Fruit fly (Drosophila melanogaster): ENCODE measurements around the gene alpha-Est2.

alpha-Est2 gene

DNA sequence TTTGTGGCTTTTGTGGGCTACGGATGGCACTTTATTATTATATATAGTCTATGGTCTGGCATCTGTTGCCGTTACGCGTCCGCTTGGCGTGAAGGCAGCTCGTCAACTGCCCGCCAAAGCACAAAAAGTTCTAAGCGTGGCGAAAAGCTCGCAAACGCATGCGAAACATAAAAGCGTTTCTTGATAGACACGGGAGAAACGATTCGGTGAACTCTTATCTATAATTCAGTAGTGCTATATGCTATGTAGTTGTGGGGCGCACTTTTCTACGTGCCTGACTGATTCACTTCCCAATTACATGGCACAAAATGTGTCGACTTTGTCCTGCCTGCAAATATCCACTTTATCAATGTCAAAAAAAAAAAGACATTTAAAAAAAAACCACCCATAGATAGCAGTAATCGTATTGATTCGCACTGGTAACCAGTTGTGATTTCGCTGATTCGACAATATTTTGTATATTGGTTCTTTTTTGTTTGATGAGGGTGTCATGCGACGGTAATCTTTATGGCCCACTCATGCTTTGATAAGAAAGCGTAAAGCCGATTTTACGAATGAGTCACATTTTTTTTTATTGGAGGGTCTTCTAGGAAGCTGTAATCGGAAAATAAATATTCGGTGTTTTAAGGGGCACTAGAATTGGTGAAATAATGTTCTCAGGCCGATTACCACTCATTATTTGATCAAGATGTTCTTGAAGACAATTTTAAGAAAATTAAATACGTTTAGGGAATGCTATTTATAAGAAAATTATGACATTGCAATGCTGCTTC, 36.4 kb upstream of the alpha-Est2 start, which contains the start of gene alpha-Est9 (continued):
- TF ChIP-seq CG8388 (GFP tag; optimal IDR thresholded peaks at IDR 0.05) = no peak

DNA sequence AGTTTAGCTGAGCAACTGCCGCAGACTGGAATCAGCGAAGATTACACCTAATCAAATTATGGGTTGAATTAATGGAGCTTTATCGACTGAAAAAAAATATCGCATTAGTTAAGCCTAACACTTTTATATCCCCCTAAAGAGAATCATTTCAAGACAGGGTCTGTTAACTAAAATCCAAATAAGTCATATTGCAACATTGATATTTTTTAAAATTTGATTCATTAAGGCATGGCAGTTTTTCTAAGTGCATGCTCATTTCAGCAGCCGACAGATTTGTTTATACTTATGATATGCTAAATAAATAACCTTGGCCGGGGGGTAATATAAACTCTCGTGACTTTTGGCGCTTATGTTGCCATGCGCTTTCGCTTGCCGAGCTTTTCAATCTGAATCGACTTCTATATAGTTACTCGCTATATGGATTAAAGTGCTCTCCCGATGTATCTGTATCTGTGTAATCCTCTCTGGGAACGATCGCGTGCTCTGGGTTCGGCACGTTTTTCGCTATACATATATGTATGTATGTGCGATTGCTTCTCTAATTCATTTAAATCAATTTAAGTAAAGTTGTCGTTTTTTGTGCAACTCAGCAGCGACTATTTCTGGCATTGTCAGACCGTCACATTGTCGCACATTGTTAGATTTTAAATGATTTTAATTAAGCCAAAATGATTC, 35.2 kb upstream of the alpha-Est2 start:
- TF ChIP-seq gro (GFP tag; optimal IDR thresholded peaks at IDR 0.05) (peak; percentile 96), CrebB (tag; optimal IDR thresholded peaks at IDR 0.05) (peak; percentile 81), CG6689 (GFP tag; IDR thresholded peaks at IDR 0.05) (peak; percentile 57), CG8944 (GFP tag; optimal IDR thresholded peaks at IDR 0.05) (peak; percentile 77), ap (GFP tag; IDR thresholded peaks at IDR 0.05) (peak; percentile 45), nom (GFP tag; optimal IDR thresholded peaks at IDR 0.05) (no peak), ara (GFP tag; IDR thresholded peaks at IDR 0.05) (no peak), ab (GFP tag; optimal IDR thresholded peaks at IDR 0.05) (peak; percentile 78), zfh2 (GFP tag; optimal IDR thresholded peaks at IDR 0.05) (peak; percentile 93), Mrtf (GFP tag; IDR thresholded peaks at IDR 0.05) (peak; percentile 81; the same call in 2 of the 3 replicates), CG17568 (GFP tag; optimal IDR thresholded peaks at IDR 0.05) (peak; percentile 57), Antp (GFP tag; optimal IDR thresholded peaks at IDR 0.05) (peak; percentile 82), CG6254 (GFP tag; optimal IDR thresholded peaks at IDR 0.05) (no peak), CG6683 (GFP tag; optimal IDR thresholded peaks at IDR 0.05) (peak; percentile 63), Hr39 (optimal IDR thresholded peaks at IDR 0.05) (no peak), bab2 (GFP tag; optimal IDR thresholded peaks at IDR 0.05) (peak; percentile 89), CG34224 (GFP tag; IDR thresholded peaks at IDR 0.05; ENCODE audit: partially characterized antibody) (no peak), Fer2 (tag; optimal IDR thresholded peaks at IDR 0.05) (peak; percentile 45), Nf-YA (GFP tag; IDR thresholded peaks at IDR 0.05) (no peak), Fer3 (tag; optimal IDR thresholded peaks at IDR 0.05) (peak; percentile 91), Scr (GFP tag; IDR thresholded peaks at IDR 0.05; ENCODE audit: partially characterized antibody) (no peak), CG1603 (tag; optimal IDR thresholded peaks at IDR 0.05) (peak; percentile 62), gt (GFP tag; IDR thresholded peaks at IDR 0.05) (no peak), Hmr (GFP tag; optimal IDR thresholded peaks at IDR 0.05) (peak; percentile 95), CG4617 (GFP tag; optimal IDR thresholded peaks at IDR 0.05; ENCODE audit: borderline replicate concordance) (peak; percentile 32), hkb (optimal IDR thresholded peaks at IDR 0.05) (no peak), hkb (GFP tag; IDR thresholded peaks at IDR 0.05) (peak; percentile 64), Lhr (GFP tag; optimal IDR thresholded peaks at IDR 0.05) (no peak), pros (GFP tag; optimal IDR thresholded peaks at IDR 0.05) (no peak), CG13894 (tag; optimal IDR thresholded peaks at IDR 0.05) (peak; percentile 82), Vsx1 (GFP tag; optimal IDR thresholded peaks at IDR 0.05) (peak; percentile 40), CG9797 (GFP tag; optimal IDR thresholded peaks at IDR 0.05) (no peak), CG7357 (GFP tag; IDR thresholded peaks at IDR 0.05) (peak; percentile 70; the same call in 2 of the 3 replicates), Neu2 (GFP tag; optimal IDR thresholded peaks at IDR 0.05; ENCODE audit: borderline replicate concordance) (no peak), psq (GFP tag; optimal IDR thresholded peaks at IDR 0.05) (peak; percentile 7), Dp (GFP tag; optimal IDR thresholded peaks at IDR 0.05) (no peak), jumu (GFP tag; optimal IDR thresholded peaks at IDR 0.05) (peak; percentile 76), Hsf (GFP tag; optimal IDR thresholded peaks at IDR 0.05) (peak; percentile 86), CG2129 (GFP tag; IDR thresholded peaks at IDR 0.05; ENCODE audit: partially characterized antibody) (no peak), schlank (tag; optimal IDR thresholded peaks at IDR 0.05) (peak; percentile 82), CG14050 (GFP tag; IDR thresholded peaks at IDR 0.05) (peak; percentile 55; the same call in 2 of the 3 replicates), Pdp1 (GFP tag; optimal IDR thresholded peaks at IDR 0.05) (peak; percentile 86), CG17186 (GFP tag; optimal IDR thresholded peaks at IDR 0.05) (no peak), abd-A (tag; optimal IDR thresholded peaks at IDR 0.05) (peak; percentile 59), pita (GFP tag; optimal IDR thresholded peaks at IDR 0.05) (no peak)

Data from whole organism, embryonic.